Worm (Caenorhabditis elegans): ENCODE data around the gene ilc-17.1.

Gene ilc-17.1

DNA sequence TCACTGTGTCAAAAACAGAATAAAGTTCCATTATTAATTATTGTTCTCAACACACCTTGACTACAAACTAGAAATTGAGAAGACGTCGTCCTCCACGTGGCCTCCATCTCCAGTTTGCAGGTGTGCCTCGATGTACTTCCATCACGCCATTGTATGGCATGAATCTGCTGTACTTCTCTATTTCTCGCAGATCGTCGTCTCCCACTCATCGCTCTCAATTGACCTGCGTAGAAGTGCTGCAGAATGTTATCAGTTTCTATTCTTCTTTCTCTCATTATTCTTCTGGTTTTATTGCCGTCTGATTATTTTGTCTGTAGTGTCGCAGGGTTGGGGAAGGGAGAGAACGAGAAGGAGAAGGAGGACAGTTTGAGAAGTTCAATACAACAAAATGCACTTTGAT is 10.0 kb downstream of the ilc-17.1 start:
- TF ChIP-seq lin-32 (GFP tag; optimal IDR thresholded peaks at IDR 0.05) = no peak
- no peak for TF ChIP-seq ham-2 (GFP tag; optimal IDR thresholded peaks at IDR 0.05)
- no peak for TF ChIP-seq unc-120 (tag; optimal IDR thresholded peaks at IDR 0.05; ENCODE audit: poor library complexity, severe bottlenecking)
- TF ChIP-seq nhr-28 (tag; optimal IDR thresholded peaks at IDR 0.05) = no peak
- TF ChIP-seq snpc-4 (tag; optimal IDR thresholded peaks at IDR 0.05) = no peak

DNA sequence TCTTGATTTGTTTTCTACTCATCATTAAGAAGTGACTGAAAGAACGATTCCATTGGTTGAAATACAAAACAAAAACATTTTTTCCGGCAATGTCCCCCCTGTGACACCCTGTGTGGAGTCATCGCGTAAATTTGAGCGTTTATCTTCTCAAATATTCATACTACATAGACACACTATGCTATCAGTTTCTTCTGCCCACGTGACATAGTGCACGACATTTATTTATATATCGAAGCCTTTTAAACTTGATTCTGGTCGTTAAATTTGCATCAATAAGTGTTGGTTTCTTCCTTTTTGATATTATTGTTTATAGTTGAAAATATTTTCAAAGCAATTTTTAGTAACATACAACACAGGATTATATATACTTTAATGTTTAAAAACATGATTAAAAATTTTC is 10.6 kb downstream of the ilc-17.1 start:
- no peak for TF ChIP-seq bed-3 (GFP tag; optimal IDR thresholded peaks at IDR 0.05)
- no peak for TF ChIP-seq ceh-43 (GFP tag; optimal IDR thresholded peaks at IDR 0.05)
- TF ChIP-seq lsy-2 (tag; optimal IDR thresholded peaks at IDR 0.05) = no peak
- TF ChIP-seq lin-32 (GFP tag; optimal IDR thresholded peaks at IDR 0.05) = no peak
- TF ChIP-seq nhr-12 (tag; optimal IDR thresholded peaks at IDR 0.05) = no peak
- no peak for TF ChIP-seq ztf-11 (tag; optimal IDR thresholded peaks at IDR 0.05)
- no peak for TF ChIP-seq unc-39 (tag; optimal IDR thresholded peaks at IDR 0.05)
- no peak for TF ChIP-seq drap-1 (GFP tag; optimal IDR thresholded peaks at IDR 0.05)

ce11 chrX:12755021-12755420 is 14.6 kb downstream of the ilc-17.1 start:
- TF ChIP-seq unc-120 (tag; optimal IDR thresholded peaks at IDR 0.05; ENCODE audit: poor library complexity, severe bottlenecking) (no peak), cnd-1 (tag; optimal IDR thresholded peaks at IDR 0.05) (no peak), nhr-12 (tag; optimal IDR thresholded peaks at IDR 0.05) (no peak), flh-1 (GFP tag; optimal IDR thresholded peaks at IDR 0.05) (no peak), unc-39 (tag; optimal IDR thresholded peaks at IDR 0.05) (no peak), ceh-43 (GFP tag; optimal IDR thresholded peaks at IDR 0.05) (no peak), nhr-2 (tag; optimal IDR thresholded peaks at IDR 0.05) (no peak), pha-4 (tag; optimal IDR thresholded peaks at IDR 0.05) (no peak)

ce11 chrX:12754043-12754442 is 15.6 kb downstream of the ilc-17.1 start:
- TF ChIP-seq nhr-28 (tag; optimal IDR thresholded peaks at IDR 0.05) (no peak), unc-120 (tag; optimal IDR thresholded peaks at IDR 0.05; ENCODE audit: poor library complexity, severe bottlenecking) (no peak), ces-1 (GFP tag; optimal IDR thresholded peaks at IDR 0.05) (no peak), sem-2 (GFP tag; optimal IDR thresholded peaks at IDR 0.05) (no peak), mab-5 (tag; optimal IDR thresholded peaks at IDR 0.05) (no peak), lsy-2 (tag; optimal IDR thresholded peaks at IDR 0.05) (no peak), pha-4 (tag; optimal IDR thresholded peaks at IDR 0.05) (no peak), drap-1 (GFP tag; optimal IDR thresholded peaks at IDR 0.05) (no peak), elt-1 (tag; optimal IDR thresholded peaks at IDR 0.05; ENCODE audit: borderline replicate concordance, insufficient read depth) (no peak), ceh-43 (GFP tag; optimal IDR thresholded peaks at IDR 0.05) (no peak), bed-3 (GFP tag; optimal IDR thresholded peaks at IDR 0.05) (no peak), lin-32 (GFP tag; optimal IDR thresholded peaks at IDR 0.05) (no peak), ztf-11 (tag; optimal IDR thresholded peaks at IDR 0.05) (no peak), unc-39 (tag; optimal IDR thresholded peaks at IDR 0.05) (no peak), blmp-1 (tag; optimal IDR thresholded peaks at IDR 0.05) (no peak)

DNA sequence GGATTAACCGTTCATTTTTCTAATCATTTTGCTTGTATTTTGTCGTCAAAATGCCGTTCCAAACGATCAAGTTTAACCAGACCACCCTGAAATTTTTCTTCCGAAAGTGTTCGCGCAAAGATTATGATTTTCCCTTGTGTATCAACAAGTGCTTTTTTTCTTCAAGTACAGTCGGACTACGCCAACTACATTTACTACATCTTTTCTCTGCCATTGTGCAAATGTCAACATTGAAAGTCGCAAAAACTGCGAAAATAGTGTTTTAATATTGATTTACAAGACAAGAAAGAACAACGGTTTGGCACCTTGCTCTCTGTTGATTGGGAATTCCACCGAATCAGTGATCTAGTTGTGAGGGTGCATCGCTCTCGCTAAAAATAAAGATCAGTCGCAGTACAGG is 18.8 kb downstream of the ilc-17.1 start:
- TF ChIP-seq ham-2 (GFP tag; optimal IDR thresholded peaks at IDR 0.05) (no peak), flh-1 (GFP tag; optimal IDR thresholded peaks at IDR 0.05) (no peak), nhr-237 (tag; optimal IDR thresholded peaks at IDR 0.05) (peak; percentile 14), nhr-76 (tag; optimal IDR thresholded peaks at IDR 0.05) (no peak), unc-120 (tag; optimal IDR thresholded peaks at IDR 0.05; ENCODE audit: poor library complexity, severe bottlenecking) (no peak), M03D4.4 (tag; optimal IDR thresholded peaks at IDR 0.05) (no peak), ceh-83 (GFP tag; optimal IDR thresholded peaks at IDR 0.05) (no peak)

DNA sequence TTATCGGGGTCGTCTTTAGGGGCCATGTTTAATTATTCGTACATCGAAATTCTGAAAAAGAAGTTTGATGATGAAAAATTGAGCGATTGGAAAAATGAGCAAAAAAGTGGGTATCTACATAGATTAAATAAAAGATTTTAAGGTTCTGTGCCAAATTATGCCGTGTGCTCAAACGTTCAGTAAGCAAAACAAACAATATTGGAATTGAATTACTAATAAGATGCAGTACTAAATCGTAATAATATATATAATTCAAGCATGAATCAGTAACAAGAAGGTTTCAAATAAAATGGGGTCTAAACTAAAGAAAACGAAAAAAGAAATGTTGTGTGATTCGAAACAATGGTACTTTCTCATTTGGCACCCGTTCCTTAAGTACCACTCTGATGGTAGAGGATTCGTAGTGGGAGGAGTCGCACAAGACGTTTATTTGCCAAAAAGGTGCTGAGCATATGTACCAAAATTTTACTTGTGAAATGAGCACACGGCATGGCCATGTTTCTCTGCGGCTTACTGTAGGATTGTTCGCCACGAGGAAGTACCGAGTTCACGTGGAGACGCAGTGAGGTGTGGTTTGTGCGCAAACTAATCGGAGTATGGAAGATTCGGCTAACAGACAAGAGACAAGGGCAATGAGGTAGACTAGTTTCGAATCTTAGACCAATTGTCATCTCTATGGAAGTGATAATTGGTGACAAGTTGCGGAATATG is 19.9 kb downstream of the ilc-17.1 start, which contains the start of gene pgp-14:
Gene pgp-14 (minus strand): TSS at position 51 of the 711 bp plus-strand sequence.
- TF ChIP-seq nhr-2 (tag; optimal IDR thresholded peaks at IDR 0.05) (no peak), blmp-1 (tag; optimal IDR thresholded peaks at IDR 0.05) (no peak), snpc-4 (tag; optimal IDR thresholded peaks at IDR 0.05) (no peak)

DNA sequence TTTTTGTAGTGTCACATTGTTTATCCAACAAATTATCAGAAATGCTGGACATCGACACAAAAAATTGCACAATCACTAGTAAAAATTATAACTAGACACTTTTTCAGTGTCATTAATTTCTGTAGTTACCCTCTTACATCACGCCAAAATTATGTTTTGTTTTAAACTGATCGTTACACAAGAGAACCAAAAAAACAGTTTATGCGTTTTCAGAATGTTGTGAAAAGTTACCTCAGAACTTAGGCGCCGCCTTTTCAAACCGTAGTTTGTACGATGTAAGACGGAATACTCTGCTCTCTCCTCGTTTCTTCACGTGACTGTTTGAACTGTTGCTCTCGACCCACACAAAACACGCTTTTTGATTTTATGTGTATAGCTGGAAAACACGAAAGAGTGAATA is 31.1 kb downstream of the ilc-17.1 start, which contains the start of gene pgp-13:
Gene pgp-13 (plus strand): TSS at position 301 of the 400 bp plus-strand sequence.
- TF ChIP-seq mls-2 (tag; optimal IDR thresholded peaks at IDR 0.05) (no peak), flh-1 (GFP tag; optimal IDR thresholded peaks at IDR 0.05) (no peak), drap-1 (GFP tag; optimal IDR thresholded peaks at IDR 0.05) (no peak), ces-1 (GFP tag; optimal IDR thresholded peaks at IDR 0.05) (no peak), nhr-237 (tag; optimal IDR thresholded peaks at IDR 0.05) (no peak), pha-4 (tag; optimal IDR thresholded peaks at IDR 0.05) (no peak), snpc-4 (tag; optimal IDR thresholded peaks at IDR 0.05) (no peak), blmp-1 (tag; optimal IDR thresholded peaks at IDR 0.05) (no peak), lsy-2 (tag; optimal IDR thresholded peaks at IDR 0.05) (no peak), nhr-2 (tag; optimal IDR thresholded peaks at IDR 0.05) (no peak), hlh-1 (tag; optimal IDR thresholded peaks at IDR 0.05) (no peak), nhr-12 (tag; optimal IDR thresholded peaks at IDR 0.05) (no peak), lin-13 (tag; optimal IDR thresholded peaks at IDR 0.05) (no peak), ztf-11 (tag; optimal IDR thresholded peaks at IDR 0.05) (no peak), sptf-1 (tag; optimal IDR thresholded peaks at IDR 0.05) (no peak), nhr-28 (tag; optimal IDR thresholded peaks at IDR 0.05) (no peak), ceh-83 (GFP tag; optimal IDR thresholded peaks at IDR 0.05) (no peak), ceh-39 (tag; optimal IDR thresholded peaks at IDR 0.05) (no peak), elt-3 (tag; optimal IDR thresholded peaks at IDR 0.05) (no peak)

Data from whole organism, mixed stage, embryonic.